Worm (Caenorhabditis elegans) whole organism, L4/young adult: ENCODE results near the gene F47C12.7.

Experiments used
- dao-5 ChIP-seq: sonication (generic microtip); optimal IDR thresholded peaks from 2 replicates; lab custom pipeline; 2016; ENCODE audit warnings: missing genotype, missing genetic modification characterization, moderate library complexity, missing compliant biosample characterization
- him-1 ChIP-seq: sonication (generic microtip); optimal IDR thresholded peaks from 2 replicates; lab custom pipeline; 2016; ENCODE audit warnings: missing genotype, missing genetic modification reagents, missing genetic modification characterization, missing compliant biosample characterization

ce11 chrIV:4018692-4019387 is 23.6 kb upstream of the F47C12.7 start:
- TF ChIP-seq dao-5 (tag; lab: Kevin White, UChicago) (no peak), him-1 (tag; lab: Kevin White, UChicago) (no peak)
